Worm (Caenorhabditis elegans): ENCODE results near the gene K08D10.14.

- TF ChIP-seq sem-4 (tag; optimal IDR thresholded peaks at IDR 0.05) (no peak), F13H6.1 (tag; optimal IDR thresholded peaks at IDR 0.05) (no peak), Y55F3AM.14 (GFP tag; optimal IDR thresholded peaks at IDR 0.05) (no peak), ama-1 (optimal IDR thresholded peaks at IDR 0.05) (no peak), snpc-4 (tag; optimal IDR thresholded peaks at IDR 0.05) (no peak), mdl-1 (tag; optimal IDR thresholded peaks at IDR 0.05) (no peak), zag-1 (tag; optimal IDR thresholded peaks at IDR 0.05) (no peak), nhr-25 (tag; optimal IDR thresholded peaks at IDR 0.05) (no peak), elt-3 (tag; optimal IDR thresholded peaks at IDR 0.05) (no peak), unc-39 (tag; optimal IDR thresholded peaks at IDR 0.05) (no peak), unc-55 (GFP tag; optimal IDR thresholded peaks at IDR 0.05) (no peak), ztf-11 (tag; optimal IDR thresholded peaks at IDR 0.05) (no peak), elt-1 (tag; optimal IDR thresholded peaks at IDR 0.05) (no peak)
Observed at ce11 chrIV:4167296-4167695, 12.6 kb downstream of the K08D10.14 start.
